Fruit fly (Drosophila melanogaster) whole organism: ENCODE measurements around the gene CG14402.
A peak's percentile ranks its signal among the peaks of the same experiment; 100 is the strongest.

ENCODE experiments used
- CG8478 ChIP-seq: fragments of >200 bp; optimal IDR thresholded peaks from 2 replicates; lab custom pipeline; 2018; ENCODE audit warnings: inconsistent platforms
- Dll ChIP-seq: fragments of >200 bp; optimal IDR thresholded peaks from 2 replicates; lab custom pipeline; 2017
- EcR ChIP-seq, 2 experiments: fragments of >200 bp; optimal IDR thresholded peaks; 2 replicates each; lab custom pipeline; 2017; ENCODE audit warnings: missing biosample characterization in 2 of 2, missing genetic modification characterization in 2 of 2, missing genetic modification reagents in 2 of 2
- pan ChIP-seq: fragments of >200 bp; optimal IDR thresholded peaks from 2 replicates; lab custom pipeline; 2017
- psq ChIP-seq: fragments of >200 bp; optimal IDR thresholded peaks from 2 replicates; lab custom pipeline; 2017
- usp ChIP-seq: fragments of >200 bp; optimal IDR thresholded peaks from 2 replicates; lab custom pipeline; 2017; ENCODE audit warnings: missing biosample characterization, missing genetic modification characterization, mixed read lengths

CG14402 gene

dm6 chr2L:20823196-20824105 lies 25.6 kb upstream of the CG14402 start:
- no peak for TF ChIP-seq Dll (lab: Kevin White, UChicago)
- no peak for TF ChIP-seq pan (lab: Kevin White, UChicago)
- peak; percentile 73 for TF ChIP-seq CG8478

dm6 chr2L:20824136-20824789 lies 24.8 kb upstream of the CG14402 start:
- TF ChIP-seq Dll (lab: Kevin White, UChicago): no peak
- no peak for TF ChIP-seq psq
- TF ChIP-seq usp: no peak
- TF ChIP-seq EcR (GFP tag; optimal IDR thresholded peaks at IDR 0.05; lab: Kevin White, UChicago): no peak
- no peak for TF ChIP-seq pan (lab: Kevin White, UChicago)
- TF ChIP-seq CG8478: no peak

- TF ChIP-seq CG8478 (no peak), usp (no peak), pan (lab: Kevin White, UChicago) (no peak), Dll (lab: Kevin White, UChicago) (no peak), psq (no peak), EcR (GFP tag; optimal IDR thresholded peaks at IDR 0.05; lab: Kevin White, UChicago) (no peak)
Observed at dm6 chr2L:20825265-20825664, 23.8 kb upstream of the CG14402 start.

dm6 chr2L:20826226-20826625 lies 22.9 kb upstream of the CG14402 start:
- no peak for TF ChIP-seq psq

dm6 chr2L:20827045-20827444 lies 22.1 kb upstream of the CG14402 start:
- TF ChIP-seq pan (lab: Kevin White, UChicago): no peak
- no peak for TF ChIP-seq Dll (lab: Kevin White, UChicago)
- no peak for TF ChIP-seq CG8478
- no peak for TF ChIP-seq EcR (GFP tag; optimal IDR thresholded peaks at IDR 0.05; lab: Kevin White, UChicago)
- TF ChIP-seq psq: no peak
- no peak for TF ChIP-seq usp

DNA sequence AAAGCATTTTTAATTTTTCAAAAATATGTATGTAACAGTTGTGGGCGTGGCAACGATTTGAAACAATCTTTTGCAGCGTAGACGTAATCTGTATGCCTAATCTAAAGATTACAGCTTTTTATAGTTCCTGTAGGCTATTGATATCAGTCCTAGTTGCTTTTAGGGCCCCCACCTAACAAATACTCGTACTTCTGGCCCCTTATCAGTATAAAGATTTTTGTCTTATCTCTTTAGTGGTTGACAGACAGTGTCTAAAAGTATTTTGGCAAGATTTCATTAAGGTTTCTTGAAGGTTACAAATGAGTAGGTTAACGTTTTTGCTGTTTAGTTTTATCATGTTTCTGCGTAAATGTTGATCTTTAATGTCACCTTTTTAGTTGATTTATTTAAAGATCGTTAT lies 20.4 kb upstream of the CG14402 start:
- TF ChIP-seq psq (no peak), pan (lab: Kevin White, UChicago) (no peak), CG8478 (no peak), usp (no peak), EcR (GFP tag; optimal IDR thresholded peaks at IDR 0.05; lab: Kevin White, UChicago) (no peak), Dll (lab: Kevin White, UChicago) (no peak)

- TF ChIP-seq pan (lab: Kevin White, UChicago): no peak
- no peak for TF ChIP-seq Dll (lab: Kevin White, UChicago)
- TF ChIP-seq usp: no peak
- no peak for TF ChIP-seq EcR (GFP tag; optimal IDR thresholded peaks at IDR 0.05; lab: Kevin White, UChicago)
- TF ChIP-seq CG8478: no peak
- TF ChIP-seq psq: no peak
Observed at dm6 chr2L:20829309-20829708, 19.8 kb upstream of the CG14402 start, which contains the start of gene CG31673. TSS of gene CG31673 (plus strand) at chr2L:20829609.

DNA sequence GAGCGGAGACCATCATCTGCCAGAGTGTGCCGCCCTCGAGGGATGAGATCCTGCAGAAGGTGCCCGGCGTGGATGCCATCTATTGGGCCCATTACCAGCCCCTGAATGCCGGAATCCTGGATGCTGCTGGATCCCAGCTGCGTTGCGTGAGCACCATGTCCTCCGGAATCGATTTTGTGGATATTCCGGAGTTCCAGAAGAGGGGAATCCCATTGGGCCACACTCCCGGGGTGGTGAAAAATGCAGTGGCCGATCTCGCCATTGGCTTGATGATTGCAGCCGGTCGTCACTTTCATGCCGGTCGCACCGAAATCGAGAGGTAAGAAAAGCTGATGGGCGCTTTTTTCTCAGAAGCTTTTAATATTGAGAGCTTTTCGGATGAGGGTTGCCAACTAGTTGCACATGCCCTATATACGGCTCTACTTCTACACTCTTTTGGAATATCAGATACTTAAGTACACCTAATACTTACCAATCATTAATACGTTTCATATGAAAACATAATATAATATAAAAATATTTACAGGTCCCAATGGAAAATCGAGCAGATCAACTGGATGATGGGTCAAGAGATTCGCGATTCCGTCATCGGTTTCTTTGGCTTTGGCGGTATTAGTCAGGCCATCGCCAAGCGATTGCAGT lies 19.2 kb upstream of the CG14402 start:
- TF ChIP-seq pan (lab: Kevin White, UChicago): no peak
- TF ChIP-seq psq: no peak
- no peak for TF ChIP-seq usp
- no peak for TF ChIP-seq CG8478
- TF ChIP-seq EcR (GFP tag; optimal IDR thresholded peaks at IDR 0.05; lab: Kevin White, UChicago): no peak
- no peak for TF ChIP-seq Dll (lab: Kevin White, UChicago)

- TF ChIP-seq CG8478: no peak
- no peak for TF ChIP-seq usp
- no peak for TF ChIP-seq EcR (GFP tag; optimal IDR thresholded peaks at IDR 0.05; lab: Kevin White, UChicago)
- no peak for TF ChIP-seq Dll (lab: Kevin White, UChicago)
- TF ChIP-seq psq: no peak
- TF ChIP-seq pan (lab: Kevin White, UChicago): no peak
Observed at dm6 chr2L:20831060-20831459, 18.0 kb upstream of the CG14402 start, which contains the start of gene CG31674. TSS of gene CG31674 (plus strand) at chr2L:20831262.

dm6 chr2L:20835501-20835900 lies 13.6 kb upstream of the CG14402 start, which contains the start of gene Oseg5:
TSS of gene Oseg5 (minus strand) at chr2L:20835840.
- TF ChIP-seq EcR (GFP tag; optimal IDR thresholded peaks at IDR 0.05; lab: Kevin White, UChicago) (no peak), pan (lab: Kevin White, UChicago) (no peak), CG8478 (no peak), psq (no peak), Dll (lab: Kevin White, UChicago) (no peak), usp (no peak)

dm6 chr2L:20837885-20838284 lies 11.2 kb upstream of the CG14402 start, which contains the start of gene Spn38F:
TSS of gene Spn38F (minus strand) at chr2L:20837985.
- no peak for TF ChIP-seq Dll (lab: Kevin White, UChicago)
- TF ChIP-seq psq: no peak
- TF ChIP-seq CG8478: no peak
- no peak for TF ChIP-seq pan (lab: Kevin White, UChicago)
- TF ChIP-seq usp: no peak
- TF ChIP-seq EcR (GFP tag; optimal IDR thresholded peaks at IDR 0.05; lab: Kevin White, UChicago): no peak

- no peak for TF ChIP-seq pan (lab: Kevin White, UChicago)
- TF ChIP-seq EcR (GFP tag; optimal IDR thresholded peaks at IDR 0.05; lab: Kevin White, UChicago): no peak
- no peak for TF ChIP-seq Dll (lab: Kevin White, UChicago)
Observed at dm6 chr2L:20840006-20840405, 9.1 kb upstream of the CG14402 start.
